Fruit fly (Drosophila melanogaster) whole organism, adult: Measurements from ENCODE around the gene CG45075.

Experiments used
- CG12768 ChIP-seq: fragments of 200-800 bp; sonication (Bioruptor generic); optimal IDR thresholded peaks from 2 replicates; lab custom pipeline; 2017; ENCODE audit warnings: missing biosample characterization, missing genetic modification characterization, mild to moderate bottlenecking, moderate library complexity, missing genetic modification reagents
- CG14711 ChIP-seq: fragments of 200-800 bp; sonication (Bioruptor generic); optimal IDR thresholded peaks from 2 replicates; lab custom pipeline; 2018; ENCODE audit warnings: missing biosample characterization, mild to moderate bottlenecking, missing genetic modification characterization, moderate library complexity
- CG33017 ChIP-seq: fragments of 200-800 bp; sonication (Bioruptor generic); optimal IDR thresholded peaks from 2 replicates; lab custom pipeline; 2018; ENCODE audit warnings: missing biosample characterization, mild to moderate bottlenecking, missing genetic modification characterization, moderate library complexity
- Crg-1 ChIP-seq: fragments of 200-800 bp; sonication (Bioruptor generic); optimal IDR thresholded peaks from 2 replicates; lab custom pipeline; 2016; ENCODE audit warnings: missing biosample characterization, missing genetic modification characterization

dm6 chr2L:6065823-6066222, 25.4 kb upstream of the CG45075 start, which contains the start of the genes Fbw5 and CG9147:
- TF ChIP-seq Crg-1 (GFP tag; lab: Kevin White, UChicago) (peak; percentile 95), CG33017 (tag; lab: Kevin White, UChicago) (peak; percentile 99), CG14711 (tag; lab: Kevin White, UChicago) (peak; percentile 98), CG12768 (peak; percentile 97)
